Fruit fly (Drosophila melanogaster): ENCODE data around the gene RtGEF.

The RtGEF gene

dm6 chr2L:20326317-20326716 lies 23.9 kb upstream of the RtGEF start (continued):
- TF ChIP-seq Hmx (GFP tag; optimal IDR thresholded peaks at IDR 0.05): no peak
- TF ChIP-seq CG12659 (GFP tag; optimal IDR thresholded peaks at IDR 0.05): peak; percentile 37
- TF ChIP-seq dimm (GFP tag; IDR thresholded peaks at IDR 0.05): 0 out of 2 replicates have a peak, but pooled peaks have one; percentile 30
- no peak for TF ChIP-seq CG34376 (GFP tag; optimal IDR thresholded peaks at IDR 0.05)
- TF ChIP-seq Side (GFP tag; optimal IDR thresholded peaks at IDR 0.05): peak; percentile 27
- TF ChIP-seq CG4854 (GFP tag; optimal IDR thresholded peaks at IDR 0.05): peak; percentile 64
- TF ChIP-seq CG17186 (GFP tag; optimal IDR thresholded peaks at IDR 0.05): peak; percentile 17
- TF ChIP-seq CG2120 (GFP tag; optimal IDR thresholded peaks at IDR 0.05): peak; percentile 30
- TF ChIP-seq CG2889 (GFP tag; IDR thresholded peaks at IDR 0.05): peak; percentile 33; the same call in 1 of the 3 replicates
- TF ChIP-seq CG10209 (GFP tag; optimal IDR thresholded peaks at IDR 0.05): peak; percentile 51
- TF ChIP-seq Ets97D (GFP tag; optimal IDR thresholded peaks at IDR 0.05): peak; percentile 49
- TF ChIP-seq CG31388 (GFP tag; optimal IDR thresholded peaks at IDR 0.05): peak; percentile 63
- peak; percentile 79 for TF ChIP-seq CG12071 (GFP tag; optimal IDR thresholded peaks at IDR 0.05)
- TF ChIP-seq schlank (tag; optimal IDR thresholded peaks at IDR 0.05): no peak
- TF ChIP-seq Lhr (GFP tag; optimal IDR thresholded peaks at IDR 0.05): peak; percentile 11
- peak; percentile 27 for TF ChIP-seq Atf3 (GFP tag; optimal IDR thresholded peaks at IDR 0.05)
- no peak for TF ChIP-seq sens-2 (GFP tag; IDR thresholded peaks at IDR 0.05)
- peak; percentile 80 for TF ChIP-seq CG4404 (GFP tag; IDR thresholded peaks at IDR 0.05)
- TF ChIP-seq kay (GFP tag; optimal IDR thresholded peaks at IDR 0.05): peak; percentile 74
- peak; percentile 70 for TF ChIP-seq CG1233 (GFP tag; optimal IDR thresholded peaks at IDR 0.05)
- TF ChIP-seq Fer2 (tag; optimal IDR thresholded peaks at IDR 0.05): no peak
- peak; percentile 77 for TF ChIP-seq CG8359 (GFP tag; optimal IDR thresholded peaks at IDR 0.05; ENCODE audit: borderline replicate concordance)
- TF ChIP-seq nom (GFP tag; optimal IDR thresholded peaks at IDR 0.05): peak; percentile 71
- 0 out of 3 replicates have a peak, but pooled peaks have one; percentile 29 for TF ChIP-seq sr (GFP tag; IDR thresholded peaks at IDR 0.05)
- TF ChIP-seq CG4282 (GFP tag; optimal IDR thresholded peaks at IDR 0.05): peak; percentile 66
- TF ChIP-seq kni (GFP tag; optimal IDR thresholded peaks at IDR 0.05): no peak
- no peak for TF ChIP-seq zfh2 (GFP tag; optimal IDR thresholded peaks at IDR 0.05)
- TF ChIP-seq salm (tag; optimal IDR thresholded peaks at IDR 0.05): no peak
- TF ChIP-seq CG31441 (GFP tag; IDR thresholded peaks at IDR 0.05): peak; percentile 81
- no peak for TF ChIP-seq Hr39 (optimal IDR thresholded peaks at IDR 0.05)
- TF ChIP-seq ken (GFP tag; IDR thresholded peaks at IDR 0.05): peak; percentile 57; the same call in 1 of the 3 replicates
- no peak for TF ChIP-seq sc (optimal IDR thresholded peaks at IDR 0.05)
- TF ChIP-seq sc (GFP tag; optimal IDR thresholded peaks at IDR 0.05): peak; percentile 52
- peak; percentile 27 for TF ChIP-seq CG9609 (GFP tag; optimal IDR thresholded peaks at IDR 0.05)
- TF ChIP-seq pita (GFP tag; optimal IDR thresholded peaks at IDR 0.05): no peak
- peak; percentile 46 for TF ChIP-seq CG13424 (tag; optimal IDR thresholded peaks at IDR 0.05)
- TF ChIP-seq Neu2 (GFP tag; optimal IDR thresholded peaks at IDR 0.05; ENCODE audit: borderline replicate concordance): no peak
- TF ChIP-seq eyg (GFP tag; optimal IDR thresholded peaks at IDR 0.05): peak; percentile 64
- TF ChIP-seq sim (GFP tag; IDR thresholded peaks at IDR 0.05): no peak
- no peak for TF ChIP-seq CG14860 (GFP tag; IDR thresholded peaks at IDR 0.05; ENCODE audit: partially characterized antibody)
- no peak for TF ChIP-seq yki (optimal IDR thresholded peaks at IDR 0.05)
- TF ChIP-seq CG1647 (GFP tag; optimal IDR thresholded peaks at IDR 0.05): peak; percentile 75
- no peak for TF ChIP-seq CG17568 (GFP tag; optimal IDR thresholded peaks at IDR 0.05)
- peak; percentile 49; the same call in 1 of the 2 replicates for TF ChIP-seq nerfin-2 (GFP tag; IDR thresholded peaks at IDR 0.05; ENCODE audit: partially characterized antibody)
- TF ChIP-seq sna (GFP tag; IDR thresholded peaks at IDR 0.05; ENCODE audit: partially characterized antibody): no peak
- TF ChIP-seq oc (tag; optimal IDR thresholded peaks at IDR 0.05): peak; percentile 29
- TF ChIP-seq Nf-YB (GFP tag; optimal IDR thresholded peaks at IDR 0.05): no peak
- peak; percentile 79 for TF ChIP-seq CG1792 (GFP tag; optimal IDR thresholded peaks at IDR 0.05)
- TF ChIP-seq CG7556 (GFP tag; optimal IDR thresholded peaks at IDR 0.05): peak; percentile 48
- no peak; the same call in 2 of the 3 replicates for TF ChIP-seq CG14050 (GFP tag; IDR thresholded peaks at IDR 0.05)
- no peak for TF ChIP-seq crol (GFP tag; IDR thresholded peaks at IDR 0.05)
- TF ChIP-seq CG18764 (GFP tag; optimal IDR thresholded peaks at IDR 0.05): peak; percentile 67
